Fruit fly (Drosophila melanogaster): ENCODE results near the gene CG10576.

CG10576 gene

dm6 chr3L:5764922-5765843 lies at the start of gene CG10576:
TSS of gene CG10576 (minus strand) at chr3L:5765702.
- TF ChIP-seq CG8478 (optimal IDR thresholded peaks at IDR 0.05) (no peak), CTCF (optimal IDR thresholded peaks at IDR 0.05) (peak; percentile 30 to 59)

DNA sequence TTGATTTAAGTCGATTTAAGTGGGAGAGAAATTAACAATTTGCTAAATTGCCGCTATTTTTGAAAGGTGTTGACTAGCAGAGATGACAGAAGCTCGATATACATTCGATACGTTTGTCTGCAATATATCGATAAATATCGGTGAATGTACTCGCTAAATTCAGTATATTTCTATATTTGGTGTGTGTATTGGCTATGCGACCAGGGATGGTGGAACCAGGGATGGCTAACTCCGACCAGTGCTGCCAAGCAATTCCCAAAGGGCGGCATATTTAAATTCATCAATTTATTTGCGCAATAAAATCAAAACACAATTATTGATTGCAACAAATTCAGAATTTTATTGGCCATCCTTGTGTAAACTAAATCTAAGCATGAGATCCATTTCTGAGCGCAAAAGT lies 47.5 kb upstream of the CG10576 start, which contains the start of gene mad2:
Gene mad2 (minus strand): TSS at position 78 of the 400 bp plus-strand sequence.
- peak; percentile 42 to 64 for TF ChIP-seq CTCF (optimal IDR thresholded peaks at IDR 0.05)
- no peak for TF ChIP-seq CG8478 (optimal IDR thresholded peaks at IDR 0.05)

DNA sequence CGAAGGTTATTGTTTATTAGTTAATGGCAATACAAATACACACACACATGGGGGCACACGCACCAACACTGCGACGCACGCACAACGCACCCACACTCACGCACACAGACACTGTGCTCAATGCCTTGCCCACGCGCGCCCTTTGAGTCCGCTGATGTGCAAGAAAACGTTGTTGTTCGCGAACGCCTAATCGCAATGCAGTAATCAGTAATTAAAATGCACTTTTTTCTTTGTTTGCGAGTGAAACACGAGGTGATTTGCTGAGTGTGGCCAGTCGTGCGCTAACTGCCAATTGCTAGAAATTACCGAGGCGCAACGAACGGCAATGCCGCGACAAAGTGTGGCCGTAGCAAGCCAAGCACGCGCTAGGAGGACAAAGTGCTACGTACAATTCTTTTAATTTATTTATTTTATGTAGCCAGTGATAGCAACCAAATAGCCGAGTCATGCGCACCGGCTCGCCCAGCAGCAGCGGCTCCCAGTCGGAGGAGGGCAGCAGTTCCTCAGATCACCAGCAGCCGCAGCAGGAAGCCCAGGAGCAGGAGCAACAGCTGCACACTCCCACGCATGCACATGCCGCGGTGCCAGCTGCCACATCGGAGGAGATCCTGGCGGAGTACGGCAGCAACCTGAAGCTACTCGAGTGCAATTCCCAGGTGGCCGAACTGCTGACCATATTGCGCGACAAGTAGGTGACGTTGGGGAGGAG lies 45.3 kb upstream of the CG10576 start, which contains the start of the genes S6k and kri:
Gene S6k (minus strand): TSS at position 299 of the 709 bp plus-strand sequence.
Gene kri (plus strand): TSS at position 341 of the 709 bp plus-strand sequence.
- TF ChIP-seq CG8478 (optimal IDR thresholded peaks at IDR 0.05): no peak
- peak; percentile 0 to 18 for TF ChIP-seq CTCF (optimal IDR thresholded peaks at IDR 0.05)

DNA sequence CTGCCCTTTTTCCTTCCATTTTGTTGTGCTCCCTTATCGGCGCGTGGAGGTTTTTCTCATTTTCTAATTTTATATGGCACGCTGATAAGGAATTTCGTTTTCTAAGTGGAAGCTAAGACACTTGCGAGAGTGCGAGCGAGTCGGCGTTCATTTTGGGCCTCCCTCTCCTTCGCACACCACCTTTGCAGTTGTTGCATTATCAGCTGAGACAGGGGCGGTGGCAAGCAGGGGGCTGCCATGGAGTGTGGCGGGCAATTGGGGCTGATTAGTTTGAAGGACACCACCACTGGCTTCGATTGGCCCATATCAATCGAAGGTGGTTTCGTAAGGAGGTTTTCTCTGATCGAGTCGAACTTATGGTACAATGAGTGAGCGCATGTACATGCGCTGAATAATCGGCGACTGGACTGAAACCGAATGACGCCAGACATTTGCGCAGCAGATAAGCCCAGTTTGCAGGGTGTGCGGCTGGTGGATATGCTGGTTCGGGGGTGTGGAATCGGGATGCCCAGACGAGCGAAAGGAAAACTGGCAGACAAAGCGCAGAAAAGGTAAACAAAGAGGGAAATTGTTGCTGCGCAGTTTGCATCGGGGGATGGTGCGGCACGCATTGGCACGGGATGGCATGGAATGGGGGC lies 44.3 kb upstream of the CG10576 start:
- TF ChIP-seq CG8478 (optimal IDR thresholded peaks at IDR 0.05) (no peak), CTCF (optimal IDR thresholded peaks at IDR 0.05) (no peak)

- TF ChIP-seq CTCF (optimal IDR thresholded peaks at IDR 0.05) (no peak), CG8478 (optimal IDR thresholded peaks at IDR 0.05) (no peak)
These were observed 43.7 kb upstream of the CG10576 start for dm6 chr3L:5809201-5809584.

DNA sequence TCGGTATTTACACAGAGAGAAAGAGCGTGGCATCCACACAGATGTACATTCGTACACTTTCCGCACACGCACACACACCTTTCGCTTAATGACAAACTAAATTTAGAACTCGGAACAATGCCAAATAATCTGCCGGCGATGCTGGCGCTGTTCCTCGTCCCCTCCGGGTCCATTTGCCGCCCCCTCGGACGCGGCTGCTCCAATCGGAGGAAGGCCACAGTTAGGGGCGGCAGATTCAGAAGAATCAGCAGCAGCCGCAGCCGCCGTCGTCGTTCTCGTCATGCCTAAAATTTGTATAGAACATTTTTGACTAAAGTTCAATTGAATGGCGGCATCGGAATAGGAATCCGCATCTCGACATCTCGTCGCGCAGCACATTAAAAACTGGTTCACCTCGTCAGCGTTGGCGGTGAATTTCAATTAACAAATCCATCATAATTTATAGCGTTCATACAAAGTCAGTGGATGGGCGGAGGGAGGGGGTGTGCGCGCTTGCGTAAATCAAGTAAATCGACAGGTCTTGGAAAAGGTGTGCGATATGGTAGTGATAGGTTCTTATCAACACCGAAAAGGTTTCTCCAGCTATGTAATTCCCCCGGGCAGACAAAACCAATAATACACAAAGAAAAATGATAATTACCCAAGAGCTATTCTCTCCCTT lies 43.2 kb upstream of the CG10576 start:
- TF ChIP-seq CTCF (optimal IDR thresholded peaks at IDR 0.05) (no peak), CG8478 (optimal IDR thresholded peaks at IDR 0.05) (no peak)

- TF ChIP-seq CG8478 (optimal IDR thresholded peaks at IDR 0.05): no peak
- no peak for TF ChIP-seq CTCF (optimal IDR thresholded peaks at IDR 0.05)
These were observed 42.6 kb upstream of the CG10576 start for dm6 chr3L:5808101-5808433.

dm6 chr3L:5807370-5808100 lies 42.0 kb upstream of the CG10576 start:
- no peak for TF ChIP-seq CTCF (optimal IDR thresholded peaks at IDR 0.05)
- TF ChIP-seq CG8478 (optimal IDR thresholded peaks at IDR 0.05): no peak

DNA sequence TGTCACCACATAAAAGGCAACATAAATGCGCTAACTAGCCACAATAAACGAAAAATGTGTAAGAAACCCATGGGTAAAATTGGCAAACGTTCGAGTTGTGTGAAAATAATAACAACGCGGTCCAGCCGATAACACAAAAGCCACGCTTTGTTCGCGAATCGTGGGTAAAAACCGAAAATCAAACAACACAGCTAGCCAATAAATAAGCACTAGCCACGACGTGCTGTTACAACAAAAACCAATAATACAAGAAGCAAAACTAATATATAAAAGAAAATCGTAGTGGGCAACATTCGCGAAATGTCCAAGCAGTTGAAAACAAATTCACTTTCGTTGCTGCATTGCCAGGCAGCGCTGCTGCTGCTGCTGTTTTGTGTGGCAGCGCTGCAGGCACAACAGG lies 37.2 kb upstream of the CG10576 start, which contains the start of gene CG42272:
Gene CG42272 (plus strand): TSS at position 301 of the 400 bp plus-strand sequence.
- TF ChIP-seq CTCF (optimal IDR thresholded peaks at IDR 0.05) (no peak), CG8478 (optimal IDR thresholded peaks at IDR 0.05) (no peak)

dm6 chr3L:5802063-5802531 lies 36.6 kb upstream of the CG10576 start:
- TF ChIP-seq CTCF (optimal IDR thresholded peaks at IDR 0.05): no peak
- no peak for TF ChIP-seq CG8478 (optimal IDR thresholded peaks at IDR 0.05)

DNA sequence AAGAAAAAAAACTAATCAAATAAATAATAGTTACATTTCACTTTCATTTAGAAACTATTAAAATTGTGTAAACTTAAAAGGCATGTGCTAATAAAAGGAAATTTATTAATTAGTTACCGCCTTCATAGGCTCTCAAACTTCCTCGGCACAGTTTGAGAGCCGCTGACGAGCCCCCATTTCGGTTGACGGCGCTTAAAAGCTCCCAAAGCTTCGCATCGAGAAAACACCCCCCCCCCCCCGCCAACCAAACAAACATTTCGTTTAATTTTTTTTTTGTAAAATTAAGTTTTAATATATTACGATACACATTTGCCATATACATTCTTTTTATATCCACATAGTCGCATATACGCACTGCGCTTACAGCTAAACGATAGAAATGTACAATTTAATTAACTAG lies 31.8 kb upstream of the CG10576 start:
- no peak for TF ChIP-seq CG8478 (optimal IDR thresholded peaks at IDR 0.05)

DNA sequence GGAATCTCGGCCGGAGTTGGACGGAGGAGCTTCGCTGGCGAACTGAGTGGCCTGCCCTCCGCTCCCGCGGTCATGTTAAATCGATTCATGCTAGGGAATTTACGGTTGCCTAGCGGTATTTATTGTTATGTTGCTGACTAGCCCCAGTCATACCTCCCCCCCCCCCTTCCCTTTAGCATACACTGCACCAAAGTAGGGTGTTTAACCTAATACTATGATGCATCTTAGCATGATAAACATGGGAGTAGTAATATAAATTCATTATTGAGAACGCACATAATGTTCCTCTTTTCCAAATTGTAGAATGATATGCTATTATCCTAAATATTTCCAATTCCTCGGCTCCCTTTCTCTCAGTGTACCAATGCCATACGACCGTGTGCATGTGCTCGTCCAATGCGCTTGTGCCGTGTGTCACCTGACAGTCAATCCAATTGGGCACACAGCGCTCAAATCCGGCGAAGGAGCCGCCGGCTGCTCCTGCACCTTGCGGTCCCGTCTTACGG lies 31.0 kb upstream of the CG10576 start, which contains the start of gene Tektin-C:
Gene Tektin-C (minus strand): TSS at position 51 of the 506 bp plus-strand sequence.
- no peak for TF ChIP-seq CTCF (optimal IDR thresholded peaks at IDR 0.05)
- TF ChIP-seq CG8478 (optimal IDR thresholded peaks at IDR 0.05): no peak

DNA sequence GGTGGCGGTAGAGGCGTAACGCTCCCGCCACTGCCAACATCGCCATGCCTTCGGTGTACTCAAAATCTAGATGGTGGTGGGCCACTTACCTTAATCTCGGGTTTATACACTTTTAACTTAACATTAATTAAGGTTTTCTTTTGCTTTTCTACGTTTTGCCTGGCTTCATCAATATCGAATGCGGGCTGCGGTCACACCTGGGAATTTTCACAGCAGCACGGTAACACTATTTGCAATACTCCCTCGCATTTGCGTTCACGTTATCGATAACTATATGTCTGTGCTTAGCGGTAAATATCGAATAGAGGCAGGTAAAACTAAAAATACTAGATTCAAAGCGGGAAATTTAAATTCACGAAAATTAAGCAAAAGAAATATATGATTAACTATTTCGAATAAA lies 28.5 kb upstream of the CG10576 start, which contains the start of gene Bre1:
Gene Bre1 (minus strand): TSS at position 226 of the 400 bp plus-strand sequence.
- TF ChIP-seq CG8478 (optimal IDR thresholded peaks at IDR 0.05) (no peak), CTCF (optimal IDR thresholded peaks at IDR 0.05) (peak in 1 of 2 experiments; percentile 16)

Data from S2 (cell line).